Worm (Caenorhabditis elegans) whole organism, young adult: ENCODE data around the gene Y54G11A.3.

ENCODE experiments used
- D2030.7 ChIP-seq: fragments of 200-800 bp; sonication (Bioruptor generic); IDR thresholded peaks from 2 replicates; pipeline ENCODE4 v1.3.6; 2022; ENCODE audit warnings: missing genetic modification reagents, missing genetic modification characterization, missing compliant biosample characterization
- F22D6.2 ChIP-seq: sonication (generic microtip); optimal IDR thresholded peaks from 2 replicates; lab custom pipeline; 2016; ENCODE audit warnings: mild to moderate bottlenecking, missing genetic modification characterization, missing compliant biosample characterization
- F33H1.4 ChIP-seq: fragments of 200-800 bp; sonication (Bioruptor generic); IDR thresholded peaks from 2 replicates; pipeline ENCODE4 v1.3.6; 2022; ENCODE audit warnings: missing genetic modification reagents, missing genetic modification characterization, missing compliant biosample characterization
- F37B4.10 ChIP-seq: fragments of 200-800 bp; sonication (Bioruptor generic); IDR thresholded peaks from 2 replicates; pipeline ENCODE4 v1.3.6; 2022; ENCODE audit warnings: missing genetic modification characterization, missing compliant biosample characterization
- F49E8.2 ChIP-seq: sonication (generic microtip); optimal IDR thresholded peaks from 3 replicates; lab custom pipeline; 2017; ENCODE audit warnings: missing genetic modification characterization, mild to moderate bottlenecking, missing compliant biosample characterization, antibody characterized with exemption, moderate library complexity; ENCODE audit not compliant: insufficient read depth
- K11D2.4 ChIP-seq: fragments of 200-800 bp; sonication (Bioruptor generic); IDR thresholded peaks from 2 replicates; pipeline ENCODE4 v1.3.6; 2022; ENCODE audit warnings: missing genetic modification reagents, missing genetic modification characterization, missing compliant biosample characterization
- T07F8.4 ChIP-seq: sonication (generic microtip); optimal IDR thresholded peaks from 2 replicates; lab custom pipeline; 2016; ENCODE audit warnings: mild to moderate bottlenecking, missing genetic modification characterization, moderate library complexity, missing compliant biosample characterization
- T26A5.8 ChIP-seq: sonication (generic microtip); optimal IDR thresholded peaks from 2 replicates; lab custom pipeline; 2016; ENCODE audit warnings: missing genetic modification characterization, missing compliant biosample characterization
- Y53F4B.3 ChIP-seq: fragments of 200-800 bp; sonication (Bioruptor generic); IDR thresholded peaks from 2 replicates; pipeline ENCODE4 v1.3.6; 2022; ENCODE audit warnings: missing genetic modification reagents, missing genetic modification characterization, missing compliant biosample characterization
- Y56A3A.18 ChIP-seq: fragments of 200-800 bp; sonication (Bioruptor generic); IDR thresholded peaks from 2 replicates; pipeline ENCODE4 v1.3.6; 2022; ENCODE audit warnings: missing genetic modification reagents, missing genetic modification characterization, missing compliant biosample characterization
- Y79H2A.3 ChIP-seq: fragments of 200-800 bp; sonication (Bioruptor generic); conservative IDR thresholded peaks from 2 replicates; pipeline ENCODE4 v1.3.6; 2022; ENCODE audit warnings: missing genetic modification reagents, missing genetic modification characterization, missing compliant biosample characterization
- aptf-2 ChIP-seq: fragments of 200-800 bp; sonication (Bioruptor generic); conservative IDR thresholded peaks from 2 replicates; pipeline ENCODE4 v1.3.6; 2022; ENCODE audit warnings: missing genetic modification reagents, missing genetic modification characterization, missing compliant biosample characterization
- atf-7 ChIP-seq: sonication (generic microtip); optimal IDR thresholded peaks from 2 replicates; lab custom pipeline; 2017; ENCODE audit warnings: mild to moderate bottlenecking, missing genetic modification characterization, missing compliant biosample characterization
- athp-1 ChIP-seq: sonication (generic microtip); optimal IDR thresholded peaks from 2 replicates; lab custom pipeline; 2017; ENCODE audit warnings: mild to moderate bottlenecking, missing genetic modification characterization, missing compliant biosample characterization
- attf-5 ChIP-seq: fragments of 200-800 bp; sonication (Bioruptor generic); optimal IDR thresholded peaks from 2 replicates; lab custom pipeline; 2018; ENCODE audit warnings: mild to moderate bottlenecking, missing genetic modification characterization, missing compliant biosample characterization
- bed-2 ChIP-seq: fragments of 200-800 bp; sonication (Bioruptor generic); IDR thresholded peaks from 2 replicates; pipeline ENCODE4 v1.3.6; 2022; ENCODE audit warnings: missing genetic modification reagents, missing genetic modification characterization, missing compliant biosample characterization
- ccch-3 ChIP-seq: fragments of 200-800 bp; sonication (Bioruptor generic); optimal IDR thresholded peaks from 2 replicates; lab custom pipeline; 2018; ENCODE audit warnings: mild to moderate bottlenecking, missing genetic modification characterization, missing compliant biosample characterization
- cebp-2 ChIP-seq: fragments of 200-800 bp; sonication (Bioruptor generic); IDR thresholded peaks from 2 replicates; pipeline ENCODE4 v1.3.6; 2022; ENCODE audit warnings: missing genetic modification characterization, missing compliant biosample characterization
- ceh-40 ChIP-seq: fragments of 200-800 bp; sonication (Bioruptor generic); IDR thresholded peaks from 2 replicates; pipeline ENCODE4 v1.3.6; 2022; ENCODE audit warnings: missing genetic modification characterization, missing compliant biosample characterization
- ceh-79 ChIP-seq: sonication (generic microtip); optimal IDR thresholded peaks from 2 replicates; lab custom pipeline; 2017; ENCODE audit warnings: mild to moderate bottlenecking, missing genetic modification characterization, missing compliant biosample characterization
- dpl-1 ChIP-seq: fragments of 150-350 bp; optimal IDR thresholded peaks from 2 replicates; lab custom pipeline; 2014; ENCODE audit warnings: missing biosample characterization, missing genetic modification reagents, missing genetic modification characterization
- egl-18 ChIP-seq: fragments of 200-800 bp; sonication (Bioruptor generic); IDR thresholded peaks from 2 replicates; pipeline ENCODE4 v1.3.6; 2022; ENCODE audit warnings: missing genetic modification reagents, missing genetic modification characterization, missing compliant biosample characterization
- ekl-4 ChIP-seq: fragments of 200-800 bp; sonication (Bioruptor generic); IDR thresholded peaks from 2 replicates; pipeline ENCODE4 v1.3.6; 2022; ENCODE audit warnings: missing genetic modification reagents, missing genetic modification characterization, missing compliant biosample characterization
- hlh-26 ChIP-seq: fragments of 200-800 bp; sonication (Bioruptor generic); conservative IDR thresholded peaks from 2 replicates; pipeline ENCODE4 v1.3.6; 2022; ENCODE audit warnings: missing genetic modification reagents, missing genetic modification characterization, missing compliant biosample characterization
- hrde-1 ChIP-seq: sonication (generic microtip); optimal IDR thresholded peaks from 2 replicates; lab custom pipeline; 2016; ENCODE audit warnings: missing genetic modification characterization, mild to moderate bottlenecking, missing compliant biosample characterization, moderate library complexity, missing genotype, missing genetic modification reagents, borderline replicate concordance
- let-526 ChIP-seq: fragments of 200-800 bp; sonication (Bioruptor generic); IDR thresholded peaks from 2 replicates; pipeline ENCODE4 v1.3.6; 2022; ENCODE audit warnings: missing genetic modification reagents, missing genetic modification characterization, missing compliant biosample characterization
- let-607 ChIP-seq, 2 experiments: fragments of 200-800 bp in 1 of 2; sonication (Bioruptor generic) in 1 of 2; sonication (generic microtip) in 1 of 2; optimal IDR thresholded peaks; 2 replicates each; lab custom pipeline; 2016 to 2018; ENCODE audit warnings: mild to moderate bottlenecking in 2 of 2, missing compliant biosample characterization in 2 of 2, missing genetic modification characterization in 2 of 2, moderate library complexity in 2 of 2, missing genotype in 1 of 2
- lin-40 ChIP-seq: sonication (generic microtip); optimal IDR thresholded peaks from 2 replicates; lab custom pipeline; 2016; ENCODE audit warnings: missing genetic modification characterization, mild to moderate bottlenecking, missing compliant biosample characterization, missing genotype, missing genetic modification reagents
- lir-1 ChIP-seq: fragments of 200-800 bp; sonication (Bioruptor generic); conservative IDR thresholded peaks from 2 replicates; pipeline ENCODE4 v1.3.6; 2022; ENCODE audit warnings: missing genetic modification reagents, missing genetic modification characterization, missing compliant biosample characterization
- lsl-1 ChIP-seq: fragments of 200-800 bp; sonication (Bioruptor generic); optimal IDR thresholded peaks from 2 replicates; lab custom pipeline; 2018; ENCODE audit warnings: mild to moderate bottlenecking, missing genetic modification characterization, moderate library complexity, missing compliant biosample characterization
- lsy-27 ChIP-seq: sonication (generic microtip); optimal IDR thresholded peaks from 2 replicates; lab custom pipeline; 2017; ENCODE audit warnings: missing genetic modification characterization, mild to moderate bottlenecking, missing compliant biosample characterization, antibody characterized with exemption, missing genotype, borderline replicate concordance; ENCODE audit not compliant: insufficient read depth
- madf-10 ChIP-seq: sonication (generic microtip); optimal IDR thresholded peaks from 2 replicates; lab custom pipeline; 2016; ENCODE audit warnings: mild to moderate bottlenecking, missing genetic modification characterization, missing compliant biosample characterization
- madf-8 ChIP-seq: fragments of 200-800 bp; sonication (Bioruptor generic); conservative IDR thresholded peaks from 2 replicates; pipeline ENCODE4 v1.3.6; 2022; ENCODE audit warnings: missing genetic modification reagents, missing genetic modification characterization, missing compliant biosample characterization
- mcd-1 ChIP-seq: fragments of 200-800 bp; sonication (Bioruptor generic); IDR thresholded peaks from 2 replicates; pipeline ENCODE4 v1.3.6; 2022; ENCODE audit warnings: missing genetic modification reagents, missing genetic modification characterization, missing compliant biosample characterization
- nhr-179 ChIP-seq: sonication (generic microtip); optimal IDR thresholded peaks from 2 replicates; lab custom pipeline; 2016; ENCODE audit warnings: mild to moderate bottlenecking, missing genetic modification characterization, missing compliant biosample characterization
- pha-4 ChIP-seq: fragments of 150-350 bp; sonication (generic microtip); optimal IDR thresholded peaks from 2 replicates; lab custom pipeline; 2014; ENCODE audit warnings: missing biosample characterization, missing genetic modification reagents, missing genetic modification characterization
- rec-8 ChIP-seq, 2 experiments: sonication (generic microtip); optimal IDR thresholded peaks; 2 replicates each; lab custom pipeline; 2016; ENCODE audit warnings: mild to moderate bottlenecking in 2 of 2, missing genetic modification characterization in 2 of 2, missing genetic modification reagents in 2 of 2, missing genotype in 2 of 2, missing biosample characterization in 1 of 2, missing compliant biosample characterization in 1 of 2, moderate library complexity in 1 of 2
- rpc-1 ChIP-seq, 2 experiments: fragments of 150-350 bp in 1 of 2; sonication (generic microtip) in 1 of 2; optimal IDR thresholded peaks; 2 replicates each; lab custom pipeline; 2014 to 2018; ENCODE audit warnings: missing biosample characterization in 1 of 2, missing genetic modification characterization in 1 of 2, missing genetic modification reagents in 1 of 2, missing genotype in 1 of 2
- sdz-38 ChIP-seq: sonication (generic microtip); optimal IDR thresholded peaks from 2 replicates; lab custom pipeline; 2016; ENCODE audit warnings: missing genotype, missing genetic modification characterization, missing compliant biosample characterization
- snpc-1.1 ChIP-seq: sonication (generic microtip); optimal IDR thresholded peaks from 2 replicates; lab custom pipeline; 2017; ENCODE audit warnings: missing genetic modification characterization, mild to moderate bottlenecking, missing compliant biosample characterization, antibody characterized with exemption, moderate library complexity, missing genotype, missing genetic modification reagents; ENCODE audit not compliant: insufficient read depth
- sptf-2 ChIP-seq: fragments of 200-800 bp; sonication (Bioruptor generic); optimal IDR thresholded peaks from 2 replicates; lab custom pipeline; 2018; ENCODE audit warnings: mild to moderate bottlenecking, missing genetic modification characterization, missing compliant biosample characterization
- unc-130 ChIP-seq: sonication (generic microtip); optimal IDR thresholded peaks from 2 replicates; lab custom pipeline; 2016; ENCODE audit warnings: missing genetic modification reagents, missing genetic modification characterization, missing compliant biosample characterization
- zim-3 ChIP-seq: sonication (generic microtip); optimal IDR thresholded peaks from 2 replicates; lab custom pipeline; 2017; ENCODE audit warnings: mild to moderate bottlenecking, missing genetic modification characterization, moderate library complexity, missing compliant biosample characterization
- ztf-28 ChIP-seq: fragments of 200-800 bp; sonication (Bioruptor generic); IDR thresholded peaks from 2 replicates; pipeline ENCODE4 v1.3.6; 2022; ENCODE audit warnings: missing genetic modification reagents, missing genetic modification characterization, missing compliant biosample characterization

Y54G11A.3 gene

DNA sequence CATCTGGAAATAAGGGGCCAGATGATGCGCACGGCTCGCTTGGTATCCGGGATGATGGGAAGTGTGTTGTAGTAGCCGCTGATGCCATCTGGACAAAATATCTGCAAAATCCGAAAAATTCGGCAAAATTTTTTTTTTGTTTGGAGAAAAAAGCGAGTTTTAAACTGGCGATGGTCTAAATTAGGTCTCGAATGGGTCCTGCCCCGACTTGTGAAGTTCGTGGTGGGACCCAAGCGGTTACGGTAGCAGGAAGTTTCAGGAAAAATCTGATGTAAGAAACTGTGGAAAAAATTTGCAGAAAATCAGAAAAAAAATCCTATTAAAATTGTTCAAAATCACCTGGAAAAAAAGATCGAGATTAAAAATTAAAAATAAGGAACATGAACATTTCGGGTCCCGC, 32.9 kb upstream of the Y54G11A.3 start, which contains the start of gene jmjd-2:
Gene jmjd-2 (minus strand): TSS at position 101 of the 400 bp plus-strand sequence.
- TF ChIP-seq madf-10 (tag; lab: Kevin White, UChicago) (no peak), ztf-28 (GFP tag; lab: Robert Waterston, UW) (no peak), mcd-1 (GFP tag; lab: Robert Waterston, UW) (no peak), let-526 (GFP tag; lab: Robert Waterston, UW) (no peak), attf-5 (GFP tag; lab: Kevin White, UChicago) (no peak), T26A5.8 (tag; lab: Kevin White, UChicago) (no peak), hlh-26 (no peak), pha-4 (no peak)

DNA sequence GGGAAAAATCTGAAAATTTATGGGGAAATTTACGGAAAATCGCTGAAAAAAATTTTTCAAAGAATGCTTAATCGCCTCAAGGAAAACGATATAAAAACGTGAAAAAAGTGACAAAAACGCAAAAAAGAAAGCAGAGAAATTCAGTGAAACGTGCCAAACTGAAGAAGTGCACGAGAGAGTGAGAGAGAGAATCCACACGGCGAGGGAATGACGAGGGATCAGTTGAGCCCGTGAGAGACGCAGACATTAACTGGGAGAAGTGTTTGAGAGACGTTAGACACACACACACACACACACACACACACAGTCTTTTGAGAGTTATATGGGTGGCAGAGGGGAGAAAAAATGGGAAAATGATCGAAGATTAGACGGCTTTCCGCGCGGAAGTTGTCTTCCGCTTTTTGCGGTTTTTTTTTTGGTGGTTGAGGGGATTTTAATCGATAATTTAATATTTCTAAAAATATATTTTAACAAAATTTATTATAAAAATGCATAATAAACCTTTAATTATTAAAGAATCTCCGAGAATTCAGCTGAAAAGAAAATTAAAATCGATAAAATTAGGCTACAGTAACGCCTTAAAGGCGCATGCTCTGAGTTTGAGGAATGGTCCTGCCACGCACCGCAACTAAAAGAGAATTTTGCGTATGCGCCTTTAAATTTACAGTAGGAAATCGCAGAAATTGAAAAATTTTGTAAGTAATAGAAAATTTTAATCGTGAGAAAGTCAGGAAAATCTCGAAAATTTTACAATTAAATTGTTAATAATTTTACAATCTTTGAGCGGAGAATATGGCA, 31.8 kb upstream of the Y54G11A.3 start:
- TF ChIP-seq F49E8.2 (tag; lab: Kevin White, UChicago): peak; percentile 65
- peak; percentile 20 for TF ChIP-seq lin-40 (tag; lab: Kevin White, UChicago)
- no peak for TF ChIP-seq nhr-179
- no peak for TF ChIP-seq rpc-1 (optimal IDR thresholded peaks at IDR 0.05; lab: Kevin White, UChicago)
- TF ChIP-seq rpc-1 (tag; optimal IDR thresholded peaks at IDR 0.05; lab: Kevin White, UChicago): no peak
- TF ChIP-seq aptf-2 (GFP tag; lab: Robert Waterston, UW): no peak
- peak; percentile 65 for TF ChIP-seq dpl-1 (GFP tag; lab: Kevin White, UChicago)
- no peak for TF ChIP-seq T07F8.4
- no peak for TF ChIP-seq sptf-2 (GFP tag; lab: Kevin White, UChicago)
- TF ChIP-seq ekl-4 (GFP tag; lab: Robert Waterston, UW): peak; percentile 74
- TF ChIP-seq athp-1 (tag; lab: Kevin White, UChicago): peak; percentile 82
- TF ChIP-seq egl-18 (GFP tag; lab: Robert Waterston, UW): no peak
- TF ChIP-seq mcd-1 (GFP tag; lab: Robert Waterston, UW): peak; percentile 73
- no peak for TF ChIP-seq ceh-40 (GFP tag; lab: Robert Waterston, UW)
- TF ChIP-seq F37B4.10 (GFP tag; lab: Robert Waterston, UW): no peak
- TF ChIP-seq ceh-79: no peak
- no peak for TF ChIP-seq ccch-3 (GFP tag; lab: Kevin White, UChicago)
- no peak for TF ChIP-seq Y79H2A.3
- TF ChIP-seq madf-8 (GFP tag; lab: Robert Waterston, UW): peak; percentile 97
- peak; percentile 56; the same call in 1 of the 2 replicates for TF ChIP-seq lir-1 (GFP tag; lab: Robert Waterston, UW)
- TF ChIP-seq let-607 (tag; optimal IDR thresholded peaks at IDR 0.05; lab: Kevin White, UChicago): peak in 1 of 2 experiments; percentile 15
- TF ChIP-seq rec-8 (tag; optimal IDR thresholded peaks at IDR 0.05; lab: Kevin White, UChicago): no peak
- TF ChIP-seq atf-7: no peak
- TF ChIP-seq unc-130: peak; percentile 31
- TF ChIP-seq D2030.7: peak; percentile 94
- peak; percentile 38 for TF ChIP-seq hrde-1 (tag; lab: Kevin White, UChicago)
- no peak for TF ChIP-seq lsy-27 (tag; lab: Kevin White, UChicago)
- peak; percentile 56 for TF ChIP-seq Y53F4B.3 (GFP tag; lab: Robert Waterston, UW)
- TF ChIP-seq F33H1.4 (GFP tag; lab: Robert Waterston, UW): peak; percentile 99
- no peak for TF ChIP-seq bed-2
- TF ChIP-seq cebp-2 (GFP tag; lab: Robert Waterston, UW): no peak
- no peak for TF ChIP-seq madf-10 (tag; lab: Kevin White, UChicago)
- no peak for TF ChIP-seq sdz-38 (tag; lab: Kevin White, UChicago)
- TF ChIP-seq snpc-1.1 (tag; lab: Kevin White, UChicago): peak; percentile 71
- TF ChIP-seq Y56A3A.18 (GFP tag; lab: Robert Waterston, UW): no peak
- no peak for TF ChIP-seq F22D6.2 (tag; lab: Kevin White, UChicago)
- TF ChIP-seq zim-3: no peak
- TF ChIP-seq K11D2.4 (GFP tag; lab: Robert Waterston, UW): no peak
- peak; percentile 100 for TF ChIP-seq lsl-1 (GFP tag; lab: Kevin White, UChicago)
